Fruit fly (Drosophila melanogaster): Measurements from ENCODE around the gene CG31517.

CG31517 gene

DNA sequence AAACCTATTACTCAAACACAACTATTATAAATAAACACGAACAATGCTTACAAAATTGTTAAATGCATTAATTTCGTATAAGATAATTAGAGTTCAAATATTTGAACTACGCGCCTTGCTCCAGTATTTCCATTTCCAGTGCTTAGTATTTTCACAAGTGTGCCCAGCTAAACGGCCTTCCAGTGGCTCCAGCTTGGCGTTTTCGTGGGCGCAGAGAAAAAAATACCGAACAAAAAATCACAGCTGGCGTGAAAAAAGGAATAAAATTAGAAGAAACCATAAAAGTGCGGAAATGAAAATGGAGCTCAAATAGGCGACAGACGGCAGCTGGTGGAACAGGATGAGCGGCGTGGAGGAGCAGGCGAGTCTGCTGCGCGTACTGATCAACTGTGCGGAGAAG, 10.4 kb downstream of the CG31517 start, which contains the start of gene Ipp (continued):
- no peak for TF ChIP-seq CG2202 (tag; optimal IDR thresholded peaks at IDR 0.05)
- TF ChIP-seq CG2116 (GFP tag; optimal IDR thresholded peaks at IDR 0.05) = peak; percentile 22
- TF ChIP-seq trh (GFP tag; optimal IDR thresholded peaks at IDR 0.05) = no peak
- TF ChIP-seq ssp (GFP tag; IDR thresholded peaks at IDR 0.05) = no peak
- no peak for TF ChIP-seq Trl (optimal IDR thresholded peaks at IDR 0.05)
- TF ChIP-seq Trl (GFP tag; optimal IDR thresholded peaks at IDR 0.05) = no peak
- TF ChIP-seq Sry-δ (GFP tag; optimal IDR thresholded peaks at IDR 0.05) = peak; percentile 3
- no peak for TF ChIP-seq Hr78 (GFP tag; optimal IDR thresholded peaks at IDR 0.05)
- TF ChIP-seq bowl (GFP tag; IDR thresholded peaks at IDR 0.05) = no peak
- TF ChIP-seq tll (GFP tag; optimal IDR thresholded peaks at IDR 0.05) = no peak
- TF ChIP-seq CG32767 (GFP tag; IDR thresholded peaks at IDR 0.05) = no peak
- no peak for TF ChIP-seq lilli (GFP tag; optimal IDR thresholded peaks at IDR 0.05)
- TF ChIP-seq NC2α (GFP tag; optimal IDR thresholded peaks at IDR 0.05) = no peak
- no peak for TF ChIP-seq jing (GFP tag; optimal IDR thresholded peaks at IDR 0.05)
- no peak for TF ChIP-seq CG6854 (GFP tag; optimal IDR thresholded peaks at IDR 0.05)
- TF ChIP-seq pan (optimal IDR thresholded peaks at IDR 0.05) = no peak
- TF ChIP-seq pan (GFP tag; optimal IDR thresholded peaks at IDR 0.05 in 1 of 2, IDR thresholded peaks at IDR 0.05 in 1 of 2) = no peak
- TF ChIP-seq cg (GFP tag; optimal IDR thresholded peaks at IDR 0.05) = no peak
- no peak for TF ChIP-seq CG43689 (GFP tag; IDR thresholded peaks at IDR 0.05)
- TF ChIP-seq hkb (optimal IDR thresholded peaks at IDR 0.05) = peak; percentile 48
- no peak for TF ChIP-seq hkb (GFP tag; IDR thresholded peaks at IDR 0.05)
- TF ChIP-seq MESR4 (GFP tag; optimal IDR thresholded peaks at IDR 0.05) = peak; percentile 47
- TF ChIP-seq fru (optimal IDR thresholded peaks at IDR 0.05) = no peak
- TF ChIP-seq CG16815 (GFP tag; optimal IDR thresholded peaks at IDR 0.05) = no peak
- TF ChIP-seq wek (GFP tag; optimal IDR thresholded peaks at IDR 0.05) = no peak
- peak; percentile 44 for TF ChIP-seq CG4617 (GFP tag; optimal IDR thresholded peaks at IDR 0.05; ENCODE audit: borderline replicate concordance)
- TF ChIP-seq CG5180 (GFP tag; optimal IDR thresholded peaks at IDR 0.05) = no peak
- TF ChIP-seq Blimp-1 (GFP tag; optimal IDR thresholded peaks at IDR 0.05) = no peak
- peak; percentile 42 for TF ChIP-seq CG13287 (GFP tag; IDR thresholded peaks at IDR 0.05; ENCODE audit: partially characterized antibody)
- TF ChIP-seq p53 (GFP tag; optimal IDR thresholded peaks at IDR 0.05) = no peak
- TF ChIP-seq CG3065 (GFP tag; optimal IDR thresholded peaks at IDR 0.05) = no peak
- peak; percentile 54 for TF ChIP-seq CG15514 (GFP tag; optimal IDR thresholded peaks at IDR 0.05)
- peak; percentile 60; the same call in 1 of the 2 replicates for TF ChIP-seq vvl (GFP tag; IDR thresholded peaks at IDR 0.05)
- TF ChIP-seq CG9797 (GFP tag; optimal IDR thresholded peaks at IDR 0.05) = peak; percentile 94
- TF ChIP-seq CG12299 (tag; optimal IDR thresholded peaks at IDR 0.05) = no peak
- no peak for TF ChIP-seq CG12236 (GFP tag; optimal IDR thresholded peaks at IDR 0.05)
- TF ChIP-seq tna (GFP tag; IDR thresholded peaks at IDR 0.05; ENCODE audit: partially characterized antibody) = no peak
- TF ChIP-seq fd3F (GFP tag; optimal IDR thresholded peaks at IDR 0.05) = no peak
- TF ChIP-seq E2f1 (GFP tag; IDR thresholded peaks at IDR 0.05) = no peak
- no peak for TF ChIP-seq Rx (GFP tag; IDR thresholded peaks at IDR 0.05)
- no peak for TF ChIP-seq CG9437 (GFP tag; optimal IDR thresholded peaks at IDR 0.05)
- TF ChIP-seq Jarid2 (GFP tag; optimal IDR thresholded peaks at IDR 0.05) = no peak
- no peak for TF ChIP-seq Eip74EF (GFP tag; optimal IDR thresholded peaks at IDR 0.05)
- no peak for TF ChIP-seq tin (GFP tag; optimal IDR thresholded peaks at IDR 0.05)
- no peak for TF ChIP-seq Hmx (GFP tag; optimal IDR thresholded peaks at IDR 0.05)
- peak in 1 of 3 experiments; percentile 21 for TF ChIP-seq Stat92E (GFP tag; optimal IDR thresholded peaks at IDR 0.05)
- no peak for TF ChIP-seq slou (GFP tag; optimal IDR thresholded peaks at IDR 0.05)
- TF ChIP-seq bcd (GFP tag; optimal IDR thresholded peaks at IDR 0.05) = no peak
- no peak for TF ChIP-seq HLH4C (GFP tag; IDR thresholded peaks at IDR 0.05; ENCODE audit: partially characterized antibody)
- TF ChIP-seq CG18262 (tag; optimal IDR thresholded peaks at IDR 0.05) = no peak
- TF ChIP-seq Pdp1 (GFP tag; optimal IDR thresholded peaks at IDR 0.05) = no peak

Data from whole organism, embryonic.